Worm (Caenorhabditis elegans) whole organism, young adult: Measurements from ENCODE around the gene F49C5.12.

Experiments used
- F55B11.4 ChIP-seq: sonication (generic microtip); optimal IDR thresholded peaks from 2 replicates; lab custom pipeline; 2016; ENCODE audit warnings: missing compliant biosample characterization, missing genetic modification characterization, borderline replicate concordance; ENCODE audit not compliant: insufficient read depth
- fkh-3 ChIP-seq: sonication (generic microtip); optimal IDR thresholded peaks from 2 replicates; lab custom pipeline; 2016; ENCODE audit warnings: mild to moderate bottlenecking, missing genetic modification characterization, missing compliant biosample characterization
- lin-54 ChIP-seq: fragments of 200-800 bp; sonication (Bioruptor generic); optimal IDR thresholded peaks from 2 replicates; lab custom pipeline; 2018; ENCODE audit warnings: mild to moderate bottlenecking, missing genetic modification characterization, missing compliant biosample characterization
- pha-4 ChIP-seq: fragments of 150-350 bp; sonication (generic microtip); optimal IDR thresholded peaks from 2 replicates; lab custom pipeline; 2014; ENCODE audit warnings: missing biosample characterization, missing genetic modification reagents, missing genetic modification characterization
- snpc-4 ChIP-seq, 5 experiments: fragments of 150-350 bp in 1 of 5; sonication (generic microtip) in 4 of 5; optimal IDR thresholded peaks; 2 replicates each; lab custom pipeline; 2014 to 2018; ENCODE audit warnings: missing genetic modification characterization in 5 of 5, missing biosample characterization in 3 of 5, antibody characterized with exemption in 2 of 5, mild to moderate bottlenecking in 2 of 5, missing compliant biosample characterization in 2 of 5, missing genotype in 2 of 5, moderate library complexity in 2 of 5, missing genetic modification reagents in 1 of 5

- TF ChIP-seq lin-54 (GFP tag; lab: Kevin White, UChicago), result no peak
- TF ChIP-seq F55B11.4 (tag; lab: Kevin White, UChicago), result no peak
- no peak for TF ChIP-seq snpc-4 (GFP tag; optimal IDR thresholded peaks at IDR 0.05; lab: Kevin White, UChicago)
- no peak for TF ChIP-seq snpc-4 (tag; optimal IDR thresholded peaks at IDR 0.05; lab: Kevin White, UChicago)
- TF ChIP-seq fkh-3 (tag; lab: Kevin White, UChicago), result no peak
- no peak for TF ChIP-seq pha-4 (tag; lab: Kevin White, UChicago)
Observed at ce11 chrII:12547547-12547946, 12.6 kb downstream of the F49C5.12 start, which contains the start of gene F49C5.16.
